Fruit fly (Drosophila melanogaster) whole organism, embryonic: ENCODE data around the gene MRG15.

ENCODE experiments used
- Awh ChIP-seq: fragments of 200-800 bp; sonication (Bioruptor generic); IDR thresholded peaks from 2 replicates; pipeline ENCODE4, ENCODE4 v1.3.6; 2022; ENCODE audit warnings: missing biosample characterization, missing genetic modification characterization
- Bdp1 ChIP-seq: fragments of 200-800 bp; sonication (Bioruptor generic); optimal IDR thresholded peaks from 3 replicates; lab custom pipeline; 2016; ENCODE audit warnings: missing biosample characterization, missing genetic modification characterization
- CG10959 ChIP-seq: fragments of 200-800 bp; sonication (Bioruptor generic); IDR thresholded peaks from 2 replicates; pipeline ENCODE4 v1.3.6; 2022; ENCODE audit warnings: missing biosample characterization, missing genetic modification characterization
- CG10979 ChIP-seq: fragments of 200-800 bp; sonication (Bioruptor generic); optimal IDR thresholded peaks from 2 replicates; lab custom pipeline; 2018; ENCODE audit warnings: missing biosample characterization, mild to moderate bottlenecking, missing genetic modification characterization, moderate library complexity
- CG11504 ChIP-seq: fragments of 200-800 bp; sonication (Bioruptor generic); optimal IDR thresholded peaks from 3 replicates; lab custom pipeline; 2019; ENCODE audit warnings: missing biosample characterization, mild to moderate bottlenecking, missing genetic modification characterization, moderate library complexity
- CG12104 ChIP-seq: fragments of 200-800 bp; sonication (Bioruptor generic); optimal IDR thresholded peaks from 3 replicates; lab custom pipeline; 2016; ENCODE audit warnings: missing biosample characterization, missing genetic modification characterization
- CG1233 ChIP-seq: fragments of 200-800 bp; sonication (Bioruptor generic); optimal IDR thresholded peaks from 4 replicates; lab custom pipeline; 2018; ENCODE audit warnings: missing biosample characterization, mild to moderate bottlenecking, missing genetic modification characterization
- CG14441 ChIP-seq: fragments of 200-800 bp; sonication (Bioruptor generic); IDR thresholded peaks from 2 replicates; pipeline ENCODE4 v1.3.6; 2022; ENCODE audit warnings: missing biosample characterization, missing genetic modification characterization
- CG15073 ChIP-seq: fragments of 200-800 bp; sonication (Bioruptor generic); optimal IDR thresholded peaks from 2 replicates; lab custom pipeline; 2016; ENCODE audit warnings: missing biosample characterization, missing genetic modification characterization
- CG15479 ChIP-seq: fragments of 200-800 bp; sonication (Bioruptor generic); optimal IDR thresholded peaks from 3 replicates; lab custom pipeline; 2019; ENCODE audit warnings: missing biosample characterization, mild to moderate bottlenecking, missing genetic modification characterization, moderate library complexity
- CG17186 ChIP-seq: fragments of 200-800 bp; sonication (Bioruptor generic); optimal IDR thresholded peaks from 3 replicates; lab custom pipeline; 2017; ENCODE audit warnings: missing biosample characterization, missing genetic modification reagents, missing genetic modification characterization
- CG1792 ChIP-seq: fragments of 200-800 bp; sonication (Bioruptor generic); optimal IDR thresholded peaks from 2 replicates; lab custom pipeline; 2016; ENCODE audit warnings: missing biosample characterization, missing genetic modification characterization
- CG2875 ChIP-seq: fragments of 200-800 bp; sonication (Bioruptor generic); optimal IDR thresholded peaks from 2 replicates; lab custom pipeline; 2017; ENCODE audit warnings: missing biosample characterization, mild to moderate bottlenecking, missing genetic modification characterization, missing genetic modification reagents
- CG6765 ChIP-seq: fragments of 200-800 bp; sonication (Bioruptor generic); optimal IDR thresholded peaks from 3 replicates; lab custom pipeline; 2017; ENCODE audit warnings: missing biosample characterization, mild to moderate bottlenecking, missing genetic modification characterization
- CG7271 ChIP-seq: fragments of 200-800 bp; sonication (Bioruptor generic); optimal IDR thresholded peaks from 2 replicates; lab custom pipeline; 2018; ENCODE audit warnings: missing biosample characterization, mild to moderate bottlenecking, missing genetic modification characterization, moderate library complexity
- CG7357 ChIP-seq: fragments of 200-800 bp; sonication (Bioruptor generic); IDR thresholded peaks from 3 replicates; pipeline ENCODE4 v1.3.6; 2022; ENCODE audit warnings: missing biosample characterization, missing genetic modification characterization
- CG7372 ChIP-seq: fragments of 200-800 bp; sonication (Bioruptor generic); IDR thresholded peaks from 2 replicates; pipeline ENCODE4 v1.3.6; 2022; ENCODE audit warnings: missing biosample characterization, missing genetic modification characterization
- CG7556 ChIP-seq: fragments of 200-800 bp; sonication (Bioruptor generic); optimal IDR thresholded peaks from 2 replicates; lab custom pipeline; 2017; ENCODE audit warnings: missing biosample characterization, mild to moderate bottlenecking, missing genetic modification characterization
- CG7745 ChIP-seq: fragments of 200-800 bp; sonication (Bioruptor generic); optimal IDR thresholded peaks from 2 replicates; lab custom pipeline; 2018; ENCODE audit warnings: missing biosample characterization, mild to moderate bottlenecking, missing genetic modification characterization, moderate library complexity
- CG8290 ChIP-seq, 3 experiments: fragments of 200-800 bp; sonication (Bioruptor generic); optimal IDR thresholded peaks; 2 replicates each; lab custom pipeline; 2016 to 2019; ENCODE audit warnings: missing biosample characterization in 3 of 3, missing genetic modification characterization in 3 of 3, mild to moderate bottlenecking in 2 of 3, moderate library complexity in 1 of 3
- CG9797 ChIP-seq: fragments of 200-800 bp; sonication (Bioruptor generic); optimal IDR thresholded peaks from 3 replicates; lab custom pipeline; 2018; ENCODE audit warnings: missing biosample characterization, mild to moderate bottlenecking, missing genetic modification characterization
- CrebB ChIP-seq: fragments of 200-800 bp; sonication (Bioruptor generic); optimal IDR thresholded peaks from 3 replicates; lab custom pipeline; 2018; ENCODE audit warnings: missing biosample characterization, mild to moderate bottlenecking, missing genetic modification characterization
- Deaf1 ChIP-seq: fragments of 200-800 bp; optimal IDR thresholded peaks from 3 replicates; lab custom pipeline; 2019; ENCODE audit warnings: missing biosample characterization, mild to moderate bottlenecking, missing genetic modification characterization, moderate library complexity
- Dek ChIP-seq: fragments of 200-800 bp; sonication (Bioruptor generic); optimal IDR thresholded peaks from 3 replicates; lab custom pipeline; 2019; ENCODE audit warnings: missing biosample characterization, mild to moderate bottlenecking, missing genetic modification characterization, moderate library complexity
- Doc2 ChIP-seq: fragments of 200-800 bp; sonication (Bioruptor generic); IDR thresholded peaks from 2 replicates; pipeline ENCODE4 v1.3.6; 2022; ENCODE audit warnings: missing biosample characterization, missing genetic modification characterization
- Hey ChIP-seq: fragments of 200-800 bp; sonication (Bioruptor generic); optimal IDR thresholded peaks from 3 replicates; lab custom pipeline; 2018; ENCODE audit warnings: missing biosample characterization, mild to moderate bottlenecking, missing genetic modification characterization
- Hr3 ChIP-seq: fragments of 200-800 bp; sonication (Bioruptor generic); optimal IDR thresholded peaks from 3 replicates; lab custom pipeline; 2016; ENCODE audit warnings: missing biosample characterization, missing genetic modification characterization
- Hr39 ChIP-seq: fragments of >200 bp; optimal IDR thresholded peaks from 2 replicates; lab custom pipeline; 2017
- Meics ChIP-seq: fragments of 200-800 bp; sonication (Bioruptor generic); optimal IDR thresholded peaks from 2 replicates; lab custom pipeline; 2017; ENCODE audit warnings: missing biosample characterization, mild to moderate bottlenecking, missing genetic modification characterization
- NK7.1 ChIP-seq: fragments of 200-800 bp; sonication (Bioruptor generic); optimal IDR thresholded peaks from 3 replicates; lab custom pipeline; 2016; ENCODE audit warnings: missing biosample characterization, missing genetic modification characterization
- Nf-YB ChIP-seq: fragments of 200-800 bp; sonication (Bioruptor generic); optimal IDR thresholded peaks from 3 replicates; lab custom pipeline; 2019; ENCODE audit warnings: missing biosample characterization, mild to moderate bottlenecking, missing genetic modification characterization, moderate library complexity
- Side ChIP-seq: fragments of 200-800 bp; sonication (Bioruptor generic); optimal IDR thresholded peaks from 2 replicates; lab custom pipeline; 2016; ENCODE audit warnings: missing biosample characterization, missing genetic modification characterization
- Ssrp ChIP-seq: fragments of 200-800 bp; sonication (Bioruptor generic); optimal IDR thresholded peaks from 2 replicates; lab custom pipeline; 2018; ENCODE audit warnings: missing biosample characterization, mild to moderate bottlenecking, missing genetic modification characterization, moderate library complexity
- cg ChIP-seq: fragments of 200-800 bp; sonication (Bioruptor generic); optimal IDR thresholded peaks from 3 replicates; lab custom pipeline; 2019; ENCODE audit warnings: missing biosample characterization, mild to moderate bottlenecking, missing genetic modification characterization, moderate library complexity
- cwo ChIP-seq: fragments of 200-800 bp; sonication (Bioruptor generic); optimal IDR thresholded peaks from 3 replicates; lab custom pipeline; 2017; ENCODE audit warnings: missing biosample characterization, missing genetic modification characterization, mild to moderate bottlenecking, moderate library complexity, missing genetic modification reagents
- dpn ChIP-seq, 2 experiments: fragments of 200-800 bp; sonication (Bioruptor generic); optimal IDR thresholded peaks; 3 replicates each; lab custom pipeline; 2016; ENCODE audit warnings: missing biosample characterization in 2 of 2, missing genetic modification characterization in 2 of 2
- ems ChIP-seq: fragments of 200-800 bp; sonication (Bioruptor generic); optimal IDR thresholded peaks from 3 replicates; lab custom pipeline; 2016; ENCODE audit warnings: missing biosample characterization, missing genetic modification characterization
- fru ChIP-seq: fragments of >200 bp; optimal IDR thresholded peaks from 2 replicates; lab custom pipeline; 2017
- gcm ChIP-seq: fragments of 200-800 bp; sonication (Bioruptor generic); optimal IDR thresholded peaks from 2 replicates; lab custom pipeline; 2019; ENCODE audit warnings: missing biosample characterization, mild to moderate bottlenecking, missing genetic modification characterization, moderate library complexity
- grau ChIP-seq: fragments of 200-800 bp; optimal IDR thresholded peaks from 3 replicates; lab custom pipeline; 2019; ENCODE audit warnings: missing biosample characterization, mild to moderate bottlenecking, missing genetic modification characterization, moderate library complexity
- gt ChIP-seq: fragments of 200-800 bp; sonication (Bioruptor generic); IDR thresholded peaks from 2 replicates; pipeline ENCODE4 v1.3.6; 2022; ENCODE audit warnings: missing biosample characterization, missing genetic modification characterization
- ind ChIP-seq: fragments of 200-800 bp; sonication (Bioruptor generic); optimal IDR thresholded peaks from 3 replicates; lab custom pipeline; 2016; ENCODE audit warnings: missing biosample characterization, missing genetic modification characterization
- lov ChIP-seq, 2 experiments: fragments of 200-800 bp in 1 of 2; fragments of >200 bp in 1 of 2; sonication (Bioruptor generic) in 1 of 2; IDR thresholded peaks in 1 of 2; optimal IDR thresholded peaks in 1 of 2; 2 replicates in 1 of 2; 3 replicates in 1 of 2; pipeline versions ENCODE4 v1.3.6 to Lab custom; 2017 to 2022; ENCODE audit warnings: missing biosample characterization in 1 of 2, missing genetic modification characterization in 1 of 2
- mirr ChIP-seq: fragments of 200-800 bp; sonication (Bioruptor generic); optimal IDR thresholded peaks from 3 replicates; lab custom pipeline; 2018; ENCODE audit warnings: missing biosample characterization, mild to moderate bottlenecking, missing genetic modification characterization
- mld ChIP-seq: fragments of 200-800 bp; sonication (Bioruptor generic); IDR thresholded peaks from 3 replicates; pipeline ENCODE4 v1.3.6; 2022; ENCODE audit warnings: missing biosample characterization, missing genetic modification characterization; ENCODE audit not compliant: partially characterized antibody
- nmo ChIP-seq: fragments of 200-800 bp; sonication (Bioruptor generic); optimal IDR thresholded peaks from 2 replicates; lab custom pipeline; 2018; ENCODE audit warnings: missing biosample characterization, mild to moderate bottlenecking, missing genetic modification characterization, moderate library complexity
- sd ChIP-seq: fragments of 200-800 bp; sonication (Bioruptor generic); optimal IDR thresholded peaks from 3 replicates; lab custom pipeline; 2018; ENCODE audit warnings: missing biosample characterization, mild to moderate bottlenecking, missing genetic modification characterization, moderate library complexity
- sens ChIP-seq: fragments of 200-800 bp; sonication (Bioruptor generic); peaks from one replicate; lab custom pipeline; 2016; ENCODE audit warnings: missing biosample characterization, missing genetic modification characterization
- toy ChIP-seq: fragments of 200-800 bp; sonication (Bioruptor generic); IDR thresholded peaks from 2 replicates; pipeline ENCODE4 v1.3.6; 2022; ENCODE audit warnings: missing biosample characterization, missing genetic modification characterization
- vfl ChIP-seq: fragments of 200-800 bp; sonication (Bioruptor generic); optimal IDR thresholded peaks from 2 replicates; lab custom pipeline; 2016; ENCODE audit warnings: missing biosample characterization, missing genetic modification characterization
- wek ChIP-seq: fragments of 200-800 bp; sonication (Bioruptor generic); optimal IDR thresholded peaks from 3 replicates; lab custom pipeline; 2018; ENCODE audit warnings: missing biosample characterization, mild to moderate bottlenecking, missing genetic modification characterization, moderate library complexity
- zen ChIP-seq: fragments of 200-800 bp; sonication (Bioruptor generic); optimal IDR thresholded peaks from 3 replicates; lab custom pipeline; 2018; ENCODE audit warnings: missing biosample characterization, mild to moderate bottlenecking, missing genetic modification characterization, moderate library complexity

MRG15 gene

DNA sequence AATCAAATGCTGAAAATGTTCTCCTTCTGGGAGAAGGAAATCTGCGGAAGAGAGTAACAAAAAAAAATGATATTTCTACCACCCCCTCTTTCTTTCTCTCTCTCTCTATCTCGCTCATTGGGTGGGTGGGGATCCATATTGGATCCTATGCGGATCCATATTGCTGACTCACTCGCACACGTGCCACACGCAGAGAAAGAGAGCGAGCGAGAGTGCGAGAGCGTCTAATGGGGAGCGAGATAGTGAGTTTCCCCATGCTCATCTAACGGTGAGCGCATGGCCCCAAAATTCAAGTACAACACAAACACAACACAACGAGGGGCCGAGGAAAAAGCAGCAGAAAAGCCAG, 8.8 kb upstream of the MRG15 start (continued):
- no peak for TF ChIP-seq CG7357
- TF ChIP-seq lov (optimal IDR thresholded peaks at IDR 0.05; lab: Kevin White, UChicago), result no peak
- TF ChIP-seq lov (GFP tag; IDR thresholded peaks at IDR 0.05; lab: Robert Waterston, UW), result no peak
- TF ChIP-seq CG1792 (GFP tag; lab: Kevin White, UChicago), result no peak
- TF ChIP-seq Dek (tag; lab: Kevin White, UChicago), result no peak
- no peak for TF ChIP-seq CG10979 (tag; lab: Kevin White, UChicago)
- no peak for TF ChIP-seq CG15073 (GFP tag; lab: Kevin White, UChicago)
- TF ChIP-seq CG9797 (GFP tag; lab: Kevin White, UChicago), result no peak
- no peak for TF ChIP-seq ind
- TF ChIP-seq CG15479 (GFP tag; lab: Kevin White, UChicago), result no peak
- no peak for TF ChIP-seq CrebB (tag; lab: Kevin White, UChicago)
- TF ChIP-seq wek (GFP tag; lab: Kevin White, UChicago), result peak; percentile 1
- no peak for TF ChIP-seq gt (GFP tag; lab: Robert Waterston, UW)
- TF ChIP-seq Side (GFP tag; lab: Kevin White, UChicago), result no peak
- TF ChIP-seq Hey, result no peak
- TF ChIP-seq Meics, result no peak
- no peak for TF ChIP-seq CG11504 (tag; lab: Kevin White, UChicago)
- TF ChIP-seq CG1233 (GFP tag; lab: Kevin White, UChicago), result no peak
- TF ChIP-seq CG7745 (tag; lab: Kevin White, UChicago), result no peak
- no peak for TF ChIP-seq Hr3 (GFP tag; lab: Kevin White, UChicago)
- no peak for TF ChIP-seq CG14441 (GFP tag; lab: Robert Waterston, UW)
- no peak for TF ChIP-seq vfl
- TF ChIP-seq mld (GFP tag; lab: Robert Waterston, UW), result no peak
- peak; percentile 70 for TF ChIP-seq cwo (GFP tag; lab: Kevin White, UChicago)
- TF ChIP-seq sens (GFP tag; lab: Kevin White, UChicago), result peak; percentile 63
- no peak for TF ChIP-seq CG8290 (GFP tag; optimal IDR thresholded peaks at IDR 0.05; lab: Kevin White, UChicago)
- TF ChIP-seq CG8290 (tag; optimal IDR thresholded peaks at IDR 0.05; lab: Kevin White, UChicago), result peak in 1 of 2 experiments; percentile 20
- no peak for TF ChIP-seq Bdp1
- no peak for TF ChIP-seq CG2875 (GFP tag; lab: Kevin White, UChicago)
- no peak for TF ChIP-seq fru (lab: Kevin White, UChicago)
- TF ChIP-seq sd (tag; lab: Kevin White, UChicago), result no peak
- TF ChIP-seq Deaf1, result no peak
- no peak for TF ChIP-seq CG7372
- no peak for TF ChIP-seq dpn (GFP tag; optimal IDR thresholded peaks at IDR 0.05; lab: Kevin White, UChicago)
- TF ChIP-seq CG7556, result no peak
- TF ChIP-seq zen, result no peak
- TF ChIP-seq cg (GFP tag; lab: Kevin White, UChicago), result peak; percentile 48
- TF ChIP-seq Awh (GFP tag; lab: Robert Waterston, UW), result no peak
- TF ChIP-seq gcm (GFP tag; lab: Kevin White, UChicago), result peak; percentile 30
- TF ChIP-seq nmo, result no peak
- TF ChIP-seq CG6765 (GFP tag; lab: Kevin White, UChicago), result peak; percentile 19
- TF ChIP-seq CG7271 (tag; lab: Kevin White, UChicago), result no peak
- TF ChIP-seq Doc2, result no peak
- TF ChIP-seq CG12104 (GFP tag; lab: Kevin White, UChicago), result no peak
- TF ChIP-seq ems (GFP tag; lab: Kevin White, UChicago), result no peak
- TF ChIP-seq Ssrp (tag; lab: Kevin White, UChicago), result no peak
- TF ChIP-seq Nf-YB (GFP tag; lab: Kevin White, UChicago), result peak; percentile 55
- TF ChIP-seq Hr39 (lab: Kevin White, UChicago), result no peak
- no peak for TF ChIP-seq CG10959 (GFP tag; lab: Robert Waterston, UW)
- TF ChIP-seq CG17186 (GFP tag; lab: Kevin White, UChicago), result no peak
- no peak for TF ChIP-seq toy
- no peak for TF ChIP-seq mirr (GFP tag; lab: Kevin White, UChicago)
- no peak for TF ChIP-seq grau
- no peak for TF ChIP-seq NK7.1
